Worm (Caenorhabditis elegans) whole organism, midembryonic: ENCODE results near the gene ZK930.6.

Source experiments
- flt-1 ChIP-seq: fragments of 200-800 bp; sonication (Bioruptor generic); IDR thresholded peaks from 2 replicates; pipeline ENCODE4 v1.3.6; 2022; ENCODE audit warnings: missing genetic modification characterization, missing compliant biosample characterization
- ref-1 ChIP-seq: fragments of 200-800 bp; sonication (Bioruptor generic); conservative IDR thresholded peaks from 2 replicates; pipeline ENCODE4 v1.3.6; 2022; ENCODE audit warnings: missing genetic modification reagents, missing genetic modification characterization, missing compliant biosample characterization
- tab-1 ChIP-seq: fragments of 200-800 bp; sonication (Bioruptor generic); IDR thresholded peaks from 2 replicates; pipeline ENCODE4 v1.3.6; 2022; ENCODE audit warnings: missing genetic modification characterization, missing compliant biosample characterization
- ztf-29 ChIP-seq: fragments of 200-800 bp; sonication (Bioruptor generic); IDR thresholded peaks from 2 replicates; pipeline ENCODE4 v1.3.6; 2022; ENCODE audit warnings: missing genetic modification reagents, missing genetic modification characterization, missing compliant biosample characterization

DNA sequence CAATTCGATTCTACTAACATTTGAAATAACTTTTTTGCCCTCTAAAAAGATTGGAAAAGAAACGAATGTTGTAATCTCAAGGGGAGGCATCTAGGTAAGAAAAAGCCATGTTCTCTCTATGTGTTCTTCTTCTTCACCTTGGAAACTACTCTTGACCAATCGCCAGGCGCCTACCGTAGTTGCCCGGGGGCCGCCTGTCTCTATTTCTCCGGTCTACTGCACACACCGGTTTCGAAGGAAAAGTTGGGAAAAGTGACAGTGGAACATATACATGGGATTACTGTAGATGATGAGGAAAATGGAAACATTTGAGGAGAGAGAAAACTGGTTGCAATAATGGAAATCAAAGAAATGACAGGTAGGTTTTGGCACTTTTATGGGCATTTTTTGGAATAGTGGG, 42.8 kb downstream of the ZK930.6 start:
- TF ChIP-seq tab-1 (no peak), ztf-29 (GFP tag; lab: Robert Waterston, UW) (no peak), flt-1 (GFP tag; lab: Robert Waterston, UW) (no peak), ref-1 (no peak)
